Fruit fly (Drosophila melanogaster): ENCODE results near the gene mub.
A peak's percentile ranks its signal among the peaks of the same experiment; 100 is the strongest.

Gene mub

dm6 chr3L:21961892-21962518 is 117.4 kb downstream of the mub start, which contains the start of gene Chs2:
Gene Chs2 (plus strand): TSS chr3L:21962401.
- no peak for TF ChIP-seq tj (GFP tag; optimal IDR thresholded peaks at IDR 0.05)
- no peak for TF ChIP-seq CG5204 (GFP tag; optimal IDR thresholded peaks at IDR 0.05)
- TF ChIP-seq CG14711 (tag; optimal IDR thresholded peaks at IDR 0.05): no peak
- peak; percentile 0 for TF ChIP-seq Mnt (GFP tag; optimal IDR thresholded peaks at IDR 0.05)
- peak; percentile 41 for TF ChIP-seq CG12768 (GFP tag; optimal IDR thresholded peaks at IDR 0.05)
- TF ChIP-seq CG33017 (tag; optimal IDR thresholded peaks at IDR 0.05): peak; percentile 24
- TF ChIP-seq kay (GFP tag; ENCODE audit: borderline replicate concordance): peak; percentile 66
- no peak for TF ChIP-seq bab1 (GFP tag; optimal IDR thresholded peaks at IDR 0.05)
- no peak for TF ChIP-seq CG11617 (GFP tag; optimal IDR thresholded peaks at IDR 0.05)
- no peak for TF ChIP-seq ovo (GFP tag; optimal IDR thresholded peaks at IDR 0.05)
- no peak for TF ChIP-seq pad (GFP tag; optimal IDR thresholded peaks at IDR 0.05)
- peak; percentile 38 for TF ChIP-seq CG7101 (tag; optimal IDR thresholded peaks at IDR 0.05)
- no peak for TF ChIP-seq CG1620 (GFP tag; optimal IDR thresholded peaks at IDR 0.05)
- TF ChIP-seq Clk (GFP tag; optimal IDR thresholded peaks at IDR 0.05): no peak
- no peak for TF ChIP-seq Hr96 (GFP tag; optimal IDR thresholded peaks at IDR 0.05)
- peak; percentile 94 for TF ChIP-seq cic (GFP tag; optimal IDR thresholded peaks at IDR 0.05)
- no peak for TF ChIP-seq CG7045 (GFP tag; optimal IDR thresholded peaks at IDR 0.05)
- no peak for TF ChIP-seq Crg-1 (GFP tag; optimal IDR thresholded peaks at IDR 0.05)
- no peak for TF ChIP-seq toe (GFP tag; optimal IDR thresholded peaks at IDR 0.05)
- no peak for TF ChIP-seq cnc (optimal IDR thresholded peaks at IDR 0.05)

- TF ChIP-seq Mnt (GFP tag; optimal IDR thresholded peaks at IDR 0.05) (no peak), CG7101 (tag; optimal IDR thresholded peaks at IDR 0.05) (no peak), Hr96 (GFP tag; optimal IDR thresholded peaks at IDR 0.05) (no peak), cnc (optimal IDR thresholded peaks at IDR 0.05) (no peak), Crg-1 (GFP tag; optimal IDR thresholded peaks at IDR 0.05) (no peak), tj (GFP tag; optimal IDR thresholded peaks at IDR 0.05) (no peak), CG5204 (GFP tag; optimal IDR thresholded peaks at IDR 0.05) (no peak), ovo (GFP tag; optimal IDR thresholded peaks at IDR 0.05) (no peak), pad (GFP tag; optimal IDR thresholded peaks at IDR 0.05) (no peak)
These were observed 118.7 kb downstream of the mub start for dm6 chr3L:21963293-21963692.

dm6 chr3L:21971735-21972134 is 127.1 kb downstream of the mub start, which contains the start of gene P5CS:
Gene P5CS (plus strand): TSS chr3L:21972002.
- peak; percentile 47 for TF ChIP-seq Mnt (GFP tag; optimal IDR thresholded peaks at IDR 0.05)
- TF ChIP-seq CG1620 (GFP tag; optimal IDR thresholded peaks at IDR 0.05): no peak
- TF ChIP-seq cnc (optimal IDR thresholded peaks at IDR 0.05): peak in 1 of 2 experiments; percentile 44
- TF ChIP-seq kay (GFP tag; ENCODE audit: borderline replicate concordance): no peak
- no peak for TF ChIP-seq tj (GFP tag; optimal IDR thresholded peaks at IDR 0.05)
- TF ChIP-seq CG7045 (GFP tag; optimal IDR thresholded peaks at IDR 0.05): no peak
- TF ChIP-seq Hr96 (GFP tag; optimal IDR thresholded peaks at IDR 0.05): peak; percentile 31
- no peak for TF ChIP-seq CG11617 (GFP tag; optimal IDR thresholded peaks at IDR 0.05)
- peak; percentile 79 for TF ChIP-seq cic (GFP tag; optimal IDR thresholded peaks at IDR 0.05)

- peak; percentile 55 for TF ChIP-seq CG7101 (tag; optimal IDR thresholded peaks at IDR 0.05)
- peak; percentile 68 for TF ChIP-seq Mnt (GFP tag; optimal IDR thresholded peaks at IDR 0.05)
- TF ChIP-seq CG11617 (GFP tag; optimal IDR thresholded peaks at IDR 0.05): peak; percentile 27
- peak; percentile 57 for TF ChIP-seq CG33017 (tag; optimal IDR thresholded peaks at IDR 0.05)
- TF ChIP-seq bab1 (GFP tag; optimal IDR thresholded peaks at IDR 0.05): no peak
- TF ChIP-seq CG5204 (GFP tag; optimal IDR thresholded peaks at IDR 0.05): peak; percentile 41
- peak; percentile 90 for TF ChIP-seq kay (GFP tag; ENCODE audit: borderline replicate concordance)
- peak; percentile 20 for TF ChIP-seq CG14711 (tag; optimal IDR thresholded peaks at IDR 0.05)
- no peak for TF ChIP-seq pad (GFP tag; optimal IDR thresholded peaks at IDR 0.05)
- TF ChIP-seq Crg-1 (GFP tag; optimal IDR thresholded peaks at IDR 0.05): no peak
- TF ChIP-seq CG12768 (GFP tag; optimal IDR thresholded peaks at IDR 0.05): peak; percentile 9
- TF ChIP-seq tj (GFP tag; optimal IDR thresholded peaks at IDR 0.05): no peak
- peak; percentile 57 for TF ChIP-seq cic (GFP tag; optimal IDR thresholded peaks at IDR 0.05)
These were observed 127.8 kb downstream of the mub start for dm6 chr3L:21972162-21973022.

dm6 chr3L:21973640-21974039 is 129.1 kb downstream of the mub start:
- TF ChIP-seq Clk (GFP tag; optimal IDR thresholded peaks at IDR 0.05): no peak
- TF ChIP-seq CG14711 (tag; optimal IDR thresholded peaks at IDR 0.05): no peak
- TF ChIP-seq toe (GFP tag; optimal IDR thresholded peaks at IDR 0.05): no peak
- TF ChIP-seq Crg-1 (GFP tag; optimal IDR thresholded peaks at IDR 0.05): no peak
- no peak for TF ChIP-seq bab1 (GFP tag; optimal IDR thresholded peaks at IDR 0.05)
- TF ChIP-seq cnc (optimal IDR thresholded peaks at IDR 0.05): no peak
- TF ChIP-seq CG1620 (GFP tag; optimal IDR thresholded peaks at IDR 0.05): no peak
- TF ChIP-seq CG5204 (GFP tag; optimal IDR thresholded peaks at IDR 0.05): no peak
- TF ChIP-seq kay (GFP tag; ENCODE audit: borderline replicate concordance): no peak
- TF ChIP-seq Hr96 (GFP tag; optimal IDR thresholded peaks at IDR 0.05): no peak
- TF ChIP-seq CG7101 (tag; optimal IDR thresholded peaks at IDR 0.05): no peak
- TF ChIP-seq ovo (GFP tag; optimal IDR thresholded peaks at IDR 0.05): no peak
- no peak for TF ChIP-seq pad (GFP tag; optimal IDR thresholded peaks at IDR 0.05)
- TF ChIP-seq tj (GFP tag; optimal IDR thresholded peaks at IDR 0.05): no peak
- TF ChIP-seq CG11617 (GFP tag; optimal IDR thresholded peaks at IDR 0.05): no peak
- no peak for TF ChIP-seq CG12768 (GFP tag; optimal IDR thresholded peaks at IDR 0.05)

Measured in whole organism, adult.